Worm (Caenorhabditis elegans): Measurements from ENCODE around the gene argk-1.

DNA sequence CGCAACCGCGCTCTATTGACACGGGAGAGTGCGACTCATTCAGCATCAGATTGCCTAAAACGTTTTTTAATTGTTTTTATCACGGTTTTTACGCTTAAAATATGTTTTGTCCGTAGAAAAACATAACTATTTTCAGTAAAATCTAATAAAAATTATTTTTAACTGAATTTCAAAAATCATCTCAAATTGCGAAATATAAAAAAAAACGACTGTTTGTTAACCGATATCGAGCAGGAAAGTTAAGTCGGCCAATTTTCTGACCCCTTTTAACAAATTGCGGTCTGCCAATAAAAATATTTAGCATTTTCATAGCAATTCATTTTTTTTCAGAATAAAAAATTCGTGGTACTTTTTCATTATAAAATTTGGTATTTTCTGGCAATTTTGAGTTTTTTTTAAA, 16.8 kb downstream of the argk-1 start:
- TF ChIP-seq lin-11 (tag; optimal IDR thresholded peaks at IDR 0.05): no peak
- no peak for TF ChIP-seq fkh-10 (GFP tag; optimal IDR thresholded peaks at IDR 0.05)
- TF ChIP-seq K09A11.1 (tag; optimal IDR thresholded peaks at IDR 0.05; ENCODE audit: insufficient read depth): no peak
- TF ChIP-seq nhr-11 (tag; optimal IDR thresholded peaks at IDR 0.05): no peak
- no peak for TF ChIP-seq sox-2 (GFP tag; IDR thresholded peaks at IDR 0.05)
- TF ChIP-seq F13H6.1 (tag; optimal IDR thresholded peaks at IDR 0.05): no peak
- TF ChIP-seq unc-42 (tag; optimal IDR thresholded peaks at IDR 0.05): no peak
- TF ChIP-seq gmeb-2 (tag; optimal IDR thresholded peaks at IDR 0.05): no peak
- no peak for TF ChIP-seq ceh-6 (GFP tag; optimal IDR thresholded peaks at IDR 0.05)
- no peak for TF ChIP-seq sox-4 (tag; optimal IDR thresholded peaks at IDR 0.05)
- no peak for TF ChIP-seq lim-6 (tag; optimal IDR thresholded peaks at IDR 0.05)
- TF ChIP-seq unc-55 (GFP tag; optimal IDR thresholded peaks at IDR 0.05): no peak
- no peak for TF ChIP-seq unc-3 (GFP tag; conservative IDR thresholded peaks at IDR 0.05)
- TF ChIP-seq unc-3 (tag; optimal IDR thresholded peaks at IDR 0.05): no peak
- TF ChIP-seq hlh-6 (tag; optimal IDR thresholded peaks at IDR 0.05): no peak
